Worm (Caenorhabditis elegans): ENCODE measurements around the gene exos-4.1.

- TF ChIP-seq nhr-2 (tag; optimal IDR thresholded peaks at IDR 0.05) (no peak), ztf-11 (tag; optimal IDR thresholded peaks at IDR 0.05) (no peak), lsy-2 (tag; optimal IDR thresholded peaks at IDR 0.05) (no peak), elt-3 (tag; optimal IDR thresholded peaks at IDR 0.05) (no peak), ces-1 (GFP tag; optimal IDR thresholded peaks at IDR 0.05) (no peak), nhr-28 (tag; optimal IDR thresholded peaks at IDR 0.05) (no peak), lin-13 (tag; optimal IDR thresholded peaks at IDR 0.05) (no peak), snpc-4 (tag; optimal IDR thresholded peaks at IDR 0.05) (no peak), elt-1 (tag; optimal IDR thresholded peaks at IDR 0.05; ENCODE audit: borderline replicate concordance, insufficient read depth) (no peak), mep-1 (tag; optimal IDR thresholded peaks at IDR 0.05) (no peak), flh-1 (GFP tag; optimal IDR thresholded peaks at IDR 0.05) (no peak), zip-8 (tag; optimal IDR thresholded peaks at IDR 0.05) (no peak), nhr-237 (tag; optimal IDR thresholded peaks at IDR 0.05) (no peak), nhr-76 (tag; optimal IDR thresholded peaks at IDR 0.05) (no peak)
These were observed 19.7 kb upstream of the exos-4.1 start, which contains the start of gene C39E9.8 for ce11 chrIV:13079119-13079518.
